Worm (Caenorhabditis elegans) whole organism, L4 larva: ENCODE data around the gene K02C4.5.
A peak's percentile ranks its signal among the peaks of the same experiment; 100 is the strongest.

ENCODE experiments used
- D1046.2 ChIP-seq: fragments of 200-800 bp; sonication (Bioruptor generic); IDR thresholded peaks from 2 replicates; pipeline ENCODE4 v1.3.6; 2022; ENCODE audit warnings: missing genetic modification characterization, missing compliant biosample characterization
- F26F4.8 ChIP-seq: fragments of 200-800 bp; sonication (Bioruptor generic); conservative IDR thresholded peaks from 2 replicates; pipeline ENCODE4 v1.3.6; 2022; ENCODE audit warnings: missing genetic modification characterization, missing compliant biosample characterization
- F49E8.2 ChIP-seq: sonication (generic microtip); optimal IDR thresholded peaks from 2 replicates; lab custom pipeline; 2016; ENCODE audit warnings: missing compliant biosample characterization, mild to moderate bottlenecking, missing genetic modification characterization, borderline replicate concordance
- R02D3.7 ChIP-seq: fragments of 150-350 bp; sonication (generic microtip); optimal IDR thresholded peaks from 3 replicates; lab custom pipeline; 2014; ENCODE audit warnings: missing biosample characterization, missing genetic modification characterization
- T20F7.1 ChIP-seq: fragments of 200-800 bp; sonication (Bioruptor generic); optimal IDR thresholded peaks from 2 replicates; lab custom pipeline; 2018; ENCODE audit warnings: mild to moderate bottlenecking, missing genetic modification characterization, missing compliant biosample characterization
- Y105C5A.15 ChIP-seq: fragments of 200-800 bp; sonication (Bioruptor generic); IDR thresholded peaks from 2 replicates; pipeline ENCODE4 v1.3.6; 2022; ENCODE audit warnings: missing genetic modification characterization, missing compliant biosample characterization
- ZK337.2 ChIP-seq: fragments of 200-800 bp; sonication (Bioruptor generic); IDR thresholded peaks from 2 replicates; pipeline ENCODE4 v1.3.6; 2022; ENCODE audit warnings: missing genetic modification reagents, missing genetic modification characterization, missing compliant biosample characterization
- aha-1 ChIP-seq: fragments of 150-350 bp; peaks from one replicate; lab custom pipeline; 2014; ENCODE audit warnings: missing biosample characterization, missing genetic modification characterization
- ama-1 ChIP-seq: fragments of 150-350 bp; optimal IDR thresholded peaks from 2 replicates; lab custom pipeline; 2014; ENCODE audit warnings: inconsistent platforms, mixed read lengths
- ceh-20 ChIP-seq: fragments of 200-800 bp; sonication (Bioruptor generic); IDR thresholded peaks from 2 replicates; pipeline ENCODE4 v1.3.6; 2022; ENCODE audit warnings: missing genetic modification reagents, missing genetic modification characterization, missing compliant biosample characterization
- ceh-44 ChIP-seq: fragments of 200-800 bp; sonication (Bioruptor generic); IDR thresholded peaks from 2 replicates; pipeline ENCODE4 v1.3.6; 2022; ENCODE audit warnings: missing genetic modification reagents, missing genetic modification characterization, missing compliant biosample characterization
- ceh-82 ChIP-seq: sonication (generic microtip); optimal IDR thresholded peaks from 2 replicates; lab custom pipeline; 2017; ENCODE audit warnings: missing biosample characterization, missing genetic modification characterization
- ces-1 ChIP-seq: fragments of 150-350 bp; sonication (generic microtip); optimal IDR thresholded peaks from 4 replicates; lab custom pipeline; 2014; ENCODE audit warnings: missing biosample characterization, missing genetic modification reagents, missing genetic modification characterization
- daf-16 ChIP-seq, 3 experiments: sonication (generic microtip); optimal IDR thresholded peaks; 2 replicates each; lab custom pipeline; 2016 to 2017; ENCODE audit warnings: missing genetic modification characterization in 3 of 3, missing genetic modification reagents in 3 of 3, mild to moderate bottlenecking in 2 of 3, missing compliant biosample characterization in 2 of 3, missing biosample characterization in 1 of 3, moderate library complexity in 1 of 3
- daf-19 ChIP-seq: fragments of 200-800 bp; sonication (Bioruptor generic); conservative IDR thresholded peaks from 2 replicates; pipeline ENCODE4 v1.3.6; 2022; ENCODE audit warnings: missing genetic modification characterization, missing compliant biosample characterization
- dpl-1 ChIP-seq: fragments of 150-350 bp; optimal IDR thresholded peaks from 2 replicates; lab custom pipeline; 2014; ENCODE audit warnings: missing biosample characterization, missing genetic modification reagents, missing genetic modification characterization
- dve-1 ChIP-seq: sonication (generic microtip); optimal IDR thresholded peaks from 2 replicates; lab custom pipeline; 2017; ENCODE audit warnings: antibody characterized with exemption, mild to moderate bottlenecking, missing genetic modification characterization, missing compliant biosample characterization; ENCODE audit not compliant: insufficient read depth
- egl-27 ChIP-seq: sonication (generic microtip); optimal IDR thresholded peaks from 3 replicates; lab custom pipeline; 2017; ENCODE audit warnings: missing biosample characterization, missing genetic modification reagents, missing genetic modification characterization
- fkh-10 ChIP-seq: fragments of 150-350 bp; optimal IDR thresholded peaks from 2 replicates; lab custom pipeline; 2014; ENCODE audit warnings: missing biosample characterization, missing genetic modification reagents, missing genetic modification characterization
- fos-1 ChIP-seq: fragments of 150-350 bp; optimal IDR thresholded peaks from 2 replicates; lab custom pipeline; 2014; ENCODE audit warnings: missing biosample characterization, missing genetic modification characterization
- jun-1 ChIP-seq: fragments of 150-350 bp; optimal IDR thresholded peaks from 2 replicates; lab custom pipeline; 2014; ENCODE audit warnings: missing biosample characterization, missing genetic modification reagents, missing genetic modification characterization
- lin-1 ChIP-seq: fragments of 200-800 bp; sonication (Bioruptor generic); IDR thresholded peaks from 2 replicates; pipeline ENCODE4 v1.3.6; 2022; ENCODE audit warnings: missing genetic modification reagents, missing genetic modification characterization, missing compliant biosample characterization
- lin-15B ChIP-seq: fragments of 150-350 bp; sonication (generic microtip); optimal IDR thresholded peaks from 3 replicates; lab custom pipeline; 2014; ENCODE audit warnings: missing biosample characterization, missing genetic modification characterization
- lin-29 ChIP-seq: fragments of 200-800 bp; sonication (Bioruptor generic); IDR thresholded peaks from 2 replicates; pipeline ENCODE4 v1.3.6; 2022; ENCODE audit warnings: missing genetic modification reagents, missing genetic modification characterization, missing compliant biosample characterization
- mdl-1 ChIP-seq, 2 experiments: fragments of 150-350 bp in 1 of 2; sonication (generic microtip) in 1 of 2; optimal IDR thresholded peaks; 2 replicates each; lab custom pipeline; 2014 to 2017; ENCODE audit warnings: missing biosample characterization in 2 of 2, missing genetic modification characterization in 2 of 2
- mep-1 ChIP-seq: fragments of 150-350 bp; sonication (generic microtip); optimal IDR thresholded peaks from 3 replicates; lab custom pipeline; 2014; ENCODE audit warnings: missing biosample characterization, missing genetic modification characterization
- mxl-3 ChIP-seq: fragments of 200-800 bp; sonication (Bioruptor generic); optimal IDR thresholded peaks from 2 replicates; lab custom pipeline; 2018; ENCODE audit warnings: mild to moderate bottlenecking, missing genetic modification characterization, missing compliant biosample characterization
- nhr-102 ChIP-seq: sonication (generic microtip); optimal IDR thresholded peaks from 2 replicates; lab custom pipeline; 2016; ENCODE audit warnings: mild to moderate bottlenecking, missing genetic modification characterization, moderate library complexity, missing compliant biosample characterization
- nhr-111 ChIP-seq: fragments of 200-800 bp; sonication (Bioruptor generic); optimal IDR thresholded peaks from 2 replicates; lab custom pipeline; 2018; ENCODE audit warnings: mild to moderate bottlenecking, missing genetic modification characterization, missing compliant biosample characterization
- nhr-237 ChIP-seq: sonication (generic microtip); optimal IDR thresholded peaks from 2 replicates; lab custom pipeline; 2017; ENCODE audit warnings: missing biosample characterization, missing genetic modification characterization
- nhr-28 ChIP-seq: fragments of 150-350 bp; optimal IDR thresholded peaks from 2 replicates; lab custom pipeline; 2014; ENCODE audit warnings: missing biosample characterization, missing genetic modification characterization
- nhr-41 ChIP-seq: fragments of 200-800 bp; sonication (Bioruptor generic); IDR thresholded peaks from 2 replicates; pipeline ENCODE4 v1.3.6; 2022; ENCODE audit warnings: missing genetic modification reagents, missing genetic modification characterization, missing compliant biosample characterization
- pha-4 ChIP-seq, 2 experiments: fragments of 150-350 bp in 1 of 2; fragments of 200-800 bp in 1 of 2; sonication (Bioruptor generic) in 1 of 2; IDR thresholded peaks in 1 of 2; optimal IDR thresholded peaks in 1 of 2; 2 replicates each; pipeline versions ENCODE4 v1.3.6 to Lab custom; 2014 to 2022; ENCODE audit warnings: missing genetic modification characterization in 2 of 2, missing genetic modification reagents in 2 of 2, missing biosample characterization in 1 of 2, missing compliant biosample characterization in 1 of 2
- pqm-1 ChIP-seq: sonication (generic microtip); optimal IDR thresholded peaks from 2 replicates; lab custom pipeline; 2017; ENCODE audit warnings: missing biosample characterization, missing genetic modification characterization
- rbr-2 ChIP-seq: sonication (generic microtip); optimal IDR thresholded peaks from 2 replicates; lab custom pipeline; 2016; ENCODE audit warnings: missing genotype, missing genetic modification characterization, missing compliant biosample characterization
- set-16 ChIP-seq: fragments of 200-800 bp; sonication (Bioruptor generic); IDR thresholded peaks from 2 replicates; pipeline ENCODE4 v1.3.6; 2022; ENCODE audit warnings: missing genetic modification reagents, missing genetic modification characterization, missing compliant biosample characterization
- skn-1 ChIP-seq: fragments of 150-350 bp; optimal IDR thresholded peaks from 2 replicates; lab custom pipeline; 2014; ENCODE audit warnings: missing biosample characterization, missing genetic modification characterization
- snpc-1.2 ChIP-seq: fragments of 200-800 bp; sonication (Bioruptor generic); IDR thresholded peaks from 2 replicates; pipeline ENCODE4 v1.3.6; 2022; ENCODE audit warnings: missing genetic modification reagents, missing genetic modification characterization, missing compliant biosample characterization
- snpc-4 ChIP-seq: fragments of 150-350 bp; optimal IDR thresholded peaks from 2 replicates; lab custom pipeline; 2014; ENCODE audit warnings: missing biosample characterization, missing genetic modification characterization
- spr-3 ChIP-seq: fragments of 200-800 bp; sonication (Bioruptor generic); optimal IDR thresholded peaks from 2 replicates; lab custom pipeline; 2018; ENCODE audit warnings: mild to moderate bottlenecking, missing genetic modification characterization, missing compliant biosample characterization
- tag-97 ChIP-seq: fragments of 200-800 bp; sonication (Bioruptor generic); IDR thresholded peaks from 2 replicates; pipeline ENCODE4 v1.3.6; 2022; ENCODE audit warnings: missing genetic modification characterization, missing compliant biosample characterization
- unc-130 ChIP-seq: sonication (generic microtip); optimal IDR thresholded peaks from 2 replicates; lab custom pipeline; 2016; ENCODE audit warnings: missing genetic modification reagents, missing genetic modification characterization, missing compliant biosample characterization
- vab-7 ChIP-seq: fragments of 200-800 bp; sonication (Bioruptor generic); IDR thresholded peaks from 2 replicates; pipeline ENCODE4 v1.3.6; 2022; ENCODE audit warnings: missing genetic modification reagents, missing genetic modification characterization, missing compliant biosample characterization
- zag-1 ChIP-seq: fragments of 150-350 bp; optimal IDR thresholded peaks from 2 replicates; lab custom pipeline; 2014; ENCODE audit warnings: missing biosample characterization, missing genetic modification characterization
- zip-11 ChIP-seq: fragments of 200-800 bp; sonication (Bioruptor generic); IDR thresholded peaks from 2 replicates; pipeline ENCODE4 v1.3.6; 2022; ENCODE audit warnings: missing genetic modification characterization, missing compliant biosample characterization
- zip-2 ChIP-seq: fragments of 150-350 bp; optimal IDR thresholded peaks from 2 replicates; lab custom pipeline; 2014; ENCODE audit warnings: missing biosample characterization, missing genetic modification characterization
- ztf-11 ChIP-seq: fragments of 150-350 bp; optimal IDR thresholded peaks from 2 replicates; lab custom pipeline; 2014; ENCODE audit warnings: missing biosample characterization, missing genetic modification characterization

K02C4.5 gene

ce11 chrII:8062334-8062791 lies 15.9 kb upstream of the K02C4.5 start, which contains the start of gene ufd-2 (continued):
- TF ChIP-seq ceh-44 (GFP tag; lab: Robert Waterston, UW) (0 out of 2 replicates have a peak, but pooled peaks have one; percentile 17), D1046.2 (GFP tag; lab: Robert Waterston, UW) (no peak), daf-16 (GFP tag; optimal IDR thresholded peaks at IDR 0.05; lab: Kevin White, UChicago) (no peak), daf-16 (tag; optimal IDR thresholded peaks at IDR 0.05; lab: Kevin White, UChicago) (peak; percentile 64), vab-7 (GFP tag; lab: Robert Waterston, UW) (peak; percentile 50; the same call in 1 of the 2 replicates), T20F7.1 (GFP tag; lab: Kevin White, UChicago) (peak; percentile 80), mxl-3 (GFP tag; lab: Kevin White, UChicago) (peak; percentile 69), unc-130 (peak; percentile 77)
- TF ChIP-seq, all 104 proteins: peak for 29

DNA sequence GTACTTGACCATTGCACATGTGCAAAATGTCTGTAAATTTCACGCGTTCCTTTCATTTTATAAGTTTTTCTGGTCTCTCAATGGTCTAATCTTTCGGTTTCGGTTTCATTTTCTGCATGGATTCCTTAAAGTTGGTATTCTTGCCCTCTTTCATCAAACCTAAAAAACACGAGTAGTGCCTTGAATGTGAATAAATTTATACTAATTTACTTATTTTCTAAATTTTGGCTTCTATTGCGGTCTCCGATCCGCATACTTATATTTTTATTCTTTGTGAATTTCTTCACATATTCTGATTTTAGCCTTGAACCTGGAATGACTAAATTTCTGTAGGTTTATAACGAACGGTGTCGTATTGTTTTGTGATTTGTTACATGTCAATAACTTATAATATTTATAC lies 12.2 kb upstream of the K02C4.5 start, which contains the start of gene pdha-1:
Gene pdha-1, plus strand, starts transcription at position 301 of the 400 bp plus-strand sequence.
- TF ChIP-seq skn-1 (tag; lab: Kevin White, UChicago) = no peak
- TF ChIP-seq nhr-28 (tag; lab: Kevin White, UChicago) = no peak
- no peak for TF ChIP-seq nhr-41 (GFP tag; lab: Robert Waterston, UW)
- no peak for TF ChIP-seq lin-15B
- no peak for TF ChIP-seq ceh-44 (GFP tag; lab: Robert Waterston, UW)
- no peak for TF ChIP-seq tag-97 (GFP tag; lab: Robert Waterston, UW)
- TF ChIP-seq F26F4.8 (GFP tag; lab: Robert Waterston, UW) = no peak
- no peak for TF ChIP-seq Y105C5A.15 (GFP tag; lab: Robert Waterston, UW)
- TF ChIP-seq mep-1 = no peak
- TF ChIP-seq fkh-10 (GFP tag; lab: Kevin White, UChicago) = no peak
- TF ChIP-seq nhr-102 (tag; lab: Kevin White, UChicago) = no peak
- TF ChIP-seq pha-4 (GFP tag; IDR thresholded peaks at IDR 0.05; lab: Robert Waterston, UW) = no peak
- TF ChIP-seq pha-4 (tag; optimal IDR thresholded peaks at IDR 0.05; lab: Kevin White, UChicago) = no peak
- no peak for TF ChIP-seq ama-1

DNA sequence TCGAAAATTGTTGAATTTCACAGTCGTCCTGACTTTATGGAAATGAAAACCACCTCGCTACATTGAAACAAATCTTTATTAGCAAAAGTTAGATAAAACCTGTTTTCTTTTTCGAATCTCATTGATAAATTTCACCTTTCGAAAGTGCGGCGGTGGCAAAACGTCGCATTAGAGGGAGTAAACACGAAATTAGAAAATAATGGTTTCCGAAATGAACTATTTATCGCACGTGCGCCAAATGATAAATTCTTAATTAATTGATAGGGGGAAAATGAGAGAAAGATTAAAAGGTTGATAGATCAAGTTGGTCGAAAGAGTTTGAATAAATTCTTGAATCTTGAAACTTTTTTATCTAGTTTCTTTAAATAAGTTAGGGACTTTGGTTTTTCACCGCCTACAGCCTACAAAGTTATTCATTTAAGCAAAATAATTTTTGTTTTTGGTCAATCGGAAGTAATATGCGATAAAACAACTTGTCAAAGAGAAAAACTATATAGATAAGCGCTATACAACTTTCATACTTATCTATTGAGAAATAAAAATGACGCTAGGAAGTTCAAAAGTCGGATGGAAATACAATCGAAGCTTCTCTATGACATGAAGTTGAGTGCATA lies 7.1 kb upstream of the K02C4.5 start:
- no peak for TF ChIP-seq set-16
- TF ChIP-seq ces-1 (GFP tag; lab: Kevin White, UChicago) = no peak
- no peak for TF ChIP-seq jun-1 (tag; lab: Kevin White, UChicago)
- no peak for TF ChIP-seq snpc-1.2 (GFP tag; lab: Robert Waterston, UW)
- no peak for TF ChIP-seq spr-3 (GFP tag; lab: Kevin White, UChicago)
- no peak for TF ChIP-seq egl-27
- no peak for TF ChIP-seq D1046.2 (GFP tag; lab: Robert Waterston, UW)
- TF ChIP-seq lin-1 (GFP tag; lab: Robert Waterston, UW) = no peak
- TF ChIP-seq zag-1 (tag; lab: Kevin White, UChicago) = no peak
- peak in 1 of 2 experiments; percentile 48 for TF ChIP-seq mdl-1 (tag; optimal IDR thresholded peaks at IDR 0.05; lab: Kevin White, UChicago)
- no peak for TF ChIP-seq ztf-11 (tag; lab: Kevin White, UChicago)
- no peak for TF ChIP-seq ceh-82 (tag; lab: Kevin White, UChicago)
- TF ChIP-seq mxl-3 (GFP tag; lab: Kevin White, UChicago) = peak; percentile 48
- TF ChIP-seq zip-11 (GFP tag; lab: Robert Waterston, UW) = no peak
- TF ChIP-seq fos-1 (tag; lab: Kevin White, UChicago) = no peak
- peak; percentile 60 for TF ChIP-seq pqm-1 (tag; lab: Kevin White, UChicago)
- no peak for TF ChIP-seq nhr-111 (GFP tag; lab: Kevin White, UChicago)
- TF ChIP-seq dpl-1 (GFP tag; lab: Kevin White, UChicago) = no peak
- no peak for TF ChIP-seq lin-29 (GFP tag; lab: Robert Waterston, UW)
- no peak for TF ChIP-seq F49E8.2 (tag; lab: Kevin White, UChicago)
- TF ChIP-seq ama-1 = no peak
- no peak for TF ChIP-seq zip-2 (tag; lab: Kevin White, UChicago)
- no peak for TF ChIP-seq rbr-2
- TF ChIP-seq ceh-20 (GFP tag; lab: Robert Waterston, UW) = no peak
- no peak for TF ChIP-seq dve-1 (tag; lab: Kevin White, UChicago)
- no peak for TF ChIP-seq R02D3.7 (tag; lab: Kevin White, UChicago)
- no peak for TF ChIP-seq ZK337.2 (GFP tag; lab: Robert Waterston, UW)
- TF ChIP-seq aha-1 (tag; lab: Kevin White, UChicago) = peak; percentile 46
- TF ChIP-seq F26F4.8 (GFP tag; lab: Robert Waterston, UW) = no peak
- TF ChIP-seq daf-19 (GFP tag; lab: Robert Waterston, UW) = no peak
- no peak for TF ChIP-seq nhr-237
- no peak for TF ChIP-seq snpc-4 (tag; lab: Kevin White, UChicago)
